Worm (Caenorhabditis elegans) whole organism, L4 larva: Measurements from ENCODE around the gene Y105C5A.15.
"Not testable (repeated sequence)": the region's sequence is repeated elsewhere in the genome, so short reads cannot be mapped to it uniquely, and the experiment has no call there.

Experiments
- Y48G9A.11 ChIP-seq: fragments of 200-800 bp; sonication (Bioruptor generic); IDR thresholded peaks from 2 replicates; pipeline ENCODE4 v1.3.6; 2022; ENCODE audit warnings: missing genetic modification reagents, missing genetic modification characterization, missing compliant biosample characterization
- Y75B8A.6 ChIP-seq: fragments of 200-800 bp; sonication (Bioruptor generic); IDR thresholded peaks from 2 replicates; pipeline ENCODE4 v1.3.6; 2022; ENCODE audit warnings: missing genetic modification reagents, missing genetic modification characterization, missing compliant biosample characterization
- ZK337.2 ChIP-seq: fragments of 200-800 bp; sonication (Bioruptor generic); IDR thresholded peaks from 2 replicates; pipeline ENCODE4 v1.3.6; 2022; ENCODE audit warnings: missing genetic modification reagents, missing genetic modification characterization, missing compliant biosample characterization
- aha-1 ChIP-seq: fragments of 150-350 bp; peaks from one replicate; lab custom pipeline; 2014; ENCODE audit warnings: missing biosample characterization, missing genetic modification characterization
- arid-1 ChIP-seq: fragments of 200-800 bp; sonication (Bioruptor generic); conservative IDR thresholded peaks from 2 replicates; pipeline ENCODE4 v1.3.6; 2022; ENCODE audit warnings: missing genetic modification reagents, missing genetic modification characterization, missing compliant biosample characterization
- ceh-44 ChIP-seq: fragments of 200-800 bp; sonication (Bioruptor generic); IDR thresholded peaks from 2 replicates; pipeline ENCODE4 v1.3.6; 2022; ENCODE audit warnings: missing genetic modification reagents, missing genetic modification characterization, missing compliant biosample characterization
- ctbp-1 ChIP-seq: fragments of 200-800 bp; sonication (Bioruptor generic); IDR thresholded peaks from 2 replicates; pipeline ENCODE4 v1.3.6; 2022; ENCODE audit warnings: missing genetic modification reagents, missing genetic modification characterization, missing compliant biosample characterization
- hlh-11 ChIP-seq: fragments of 200-800 bp; sonication (Bioruptor generic); optimal IDR thresholded peaks from 2 replicates; lab custom pipeline; 2018; ENCODE audit warnings: mild to moderate bottlenecking, missing genetic modification characterization, missing compliant biosample characterization
- hmg-1.1 ChIP-seq: fragments of 200-800 bp; sonication (Bioruptor generic); IDR thresholded peaks from 2 replicates; pipeline ENCODE4 v1.3.6; 2022; ENCODE audit warnings: missing genetic modification reagents, missing genetic modification characterization, missing compliant biosample characterization
- lin-38 ChIP-seq: fragments of 200-800 bp; sonication (Bioruptor generic); IDR thresholded peaks from 2 replicates; pipeline ENCODE4 v1.3.6; 2022; ENCODE audit warnings: missing genetic modification reagents, missing genetic modification characterization, missing compliant biosample characterization
- madf-5 ChIP-seq, 2 experiments: fragments of 200-800 bp; sonication (Bioruptor generic); IDR thresholded peaks; 2 replicates each; pipeline ENCODE4 v1.3.6; 2022; ENCODE audit warnings: missing compliant biosample characterization in 2 of 2, missing genetic modification characterization in 2 of 2
- madf-9 ChIP-seq: fragments of 200-800 bp; sonication (Bioruptor generic); conservative IDR thresholded peaks from 2 replicates; pipeline ENCODE4 v1.3.6; 2022; ENCODE audit warnings: missing genetic modification reagents, missing genetic modification characterization, missing compliant biosample characterization
- mdt-29 ChIP-seq: fragments of 200-800 bp; sonication (Bioruptor generic); IDR thresholded peaks from 2 replicates; pipeline ENCODE4 v1.3.6; 2022; ENCODE audit warnings: missing genetic modification reagents, missing genetic modification characterization, missing compliant biosample characterization
- mes-2 ChIP-seq: sonication (generic microtip); optimal IDR thresholded peaks from 2 replicates; lab custom pipeline; 2016; ENCODE audit warnings: missing genotype, mild to moderate bottlenecking, missing genetic modification characterization, missing compliant biosample characterization; ENCODE audit not compliant: poor library complexity, severe bottlenecking
- nhr-102 ChIP-seq: sonication (generic microtip); optimal IDR thresholded peaks from 2 replicates; lab custom pipeline; 2016; ENCODE audit warnings: mild to moderate bottlenecking, missing genetic modification characterization, moderate library complexity, missing compliant biosample characterization
- pha-4 ChIP-seq, 2 experiments: fragments of 150-350 bp in 1 of 2; fragments of 200-800 bp in 1 of 2; sonication (Bioruptor generic) in 1 of 2; IDR thresholded peaks in 1 of 2; optimal IDR thresholded peaks in 1 of 2; 2 replicates each; pipeline versions ENCODE4 v1.3.6 to Lab custom; 2014 to 2022; ENCODE audit warnings: missing genetic modification characterization in 2 of 2, missing genetic modification reagents in 2 of 2, missing biosample characterization in 1 of 2, missing compliant biosample characterization in 1 of 2
- set-16 ChIP-seq: fragments of 200-800 bp; sonication (Bioruptor generic); IDR thresholded peaks from 2 replicates; pipeline ENCODE4 v1.3.6; 2022; ENCODE audit warnings: missing genetic modification reagents, missing genetic modification characterization, missing compliant biosample characterization
- snpc-1.2 ChIP-seq: fragments of 200-800 bp; sonication (Bioruptor generic); IDR thresholded peaks from 2 replicates; pipeline ENCODE4 v1.3.6; 2022; ENCODE audit warnings: missing genetic modification reagents, missing genetic modification characterization, missing compliant biosample characterization
- unc-62 ChIP-seq, 3 experiments: fragments of 150-350 bp in 1 of 3; sonication (generic microtip); optimal IDR thresholded peaks in 2 of 3; peaks in 1 of 3; 1 replicate in 1 of 3; 2 replicates in 2 of 3; lab custom pipeline; 2014 to 2017; ENCODE audit warnings: missing biosample characterization in 3 of 3, missing genetic modification characterization in 3 of 3, missing genetic modification reagents in 3 of 3, missing genotype in 1 of 3
- vab-7 ChIP-seq: fragments of 200-800 bp; sonication (Bioruptor generic); IDR thresholded peaks from 2 replicates; pipeline ENCODE4 v1.3.6; 2022; ENCODE audit warnings: missing genetic modification reagents, missing genetic modification characterization, missing compliant biosample characterization
- zfp-3 ChIP-seq: fragments of 200-800 bp; sonication (Bioruptor generic); conservative IDR thresholded peaks from 2 replicates; pipeline ENCODE4 v1.3.6; 2022; ENCODE audit warnings: missing genetic modification reagents, missing genetic modification characterization, missing compliant biosample characterization

Y105C5A.15 gene

DNA sequence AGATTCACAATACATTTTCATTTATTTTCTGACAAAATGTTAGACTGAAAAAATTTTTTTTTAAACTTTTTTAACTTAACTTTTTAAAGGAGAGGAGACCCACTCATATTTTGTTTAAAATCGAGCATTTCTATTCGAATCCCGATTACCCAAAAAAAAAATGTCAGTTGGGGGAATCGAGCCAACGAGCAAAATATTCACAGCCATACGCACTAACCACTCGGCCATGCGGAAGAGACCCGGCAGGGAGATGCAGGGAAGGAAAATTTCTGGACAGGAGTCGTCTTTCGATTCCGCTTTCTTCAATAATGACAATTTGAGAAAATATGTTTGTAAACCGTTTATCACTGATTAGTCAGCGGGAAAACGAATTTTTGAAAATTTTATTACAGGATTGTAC, 40.6 kb downstream of the Y105C5A.15 start:
- TF ChIP-seq madf-5 (GFP tag; IDR thresholded peaks at IDR 0.05; lab: Robert Waterston, UW) (0 out of 4 replicates have a peak, but pooled peaks of 1 of the 2 experiments have one; percentile 14), arid-1 (peak; percentile 47; the same call in 1 of the 2 replicates), mdt-29 (GFP tag; lab: Robert Waterston, UW) (peak; percentile 63; the same call in 1 of the 2 replicates), vab-7 (GFP tag; lab: Robert Waterston, UW) (peak; percentile 48; the same call in 1 of the 2 replicates), lin-38 (GFP tag; lab: Robert Waterston, UW) (peak; percentile 58), ctbp-1 (GFP tag; lab: Robert Waterston, UW) (peak; percentile 33; the same call in 1 of the 2 replicates), snpc-1.2 (GFP tag; lab: Robert Waterston, UW) (peak; percentile 98), ceh-44 (peak; percentile 52; the same call in 1 of the 2 replicates), ZK337.2 (0 out of 2 replicates have a peak, but pooled peaks have one; percentile 18), zfp-3 (peak; percentile 45; the same call in 1 of the 2 replicates), hmg-1.1 (GFP tag; lab: Robert Waterston, UW) (peak; percentile 53; the same call in 1 of the 2 replicates), pha-4 (GFP tag; IDR thresholded peaks at IDR 0.05; lab: Robert Waterston, UW) (peak; percentile 43; the same call in 1 of the 2 replicates), Y48G9A.11 (GFP tag; lab: Robert Waterston, UW) (0 out of 2 replicates have a peak, but pooled peaks have one; percentile 19)
- TF ChIP-seq pha-4 (tag; optimal IDR thresholded peaks at IDR 0.05; lab: Kevin White, UChicago): not testable (repeated sequence)

DNA sequence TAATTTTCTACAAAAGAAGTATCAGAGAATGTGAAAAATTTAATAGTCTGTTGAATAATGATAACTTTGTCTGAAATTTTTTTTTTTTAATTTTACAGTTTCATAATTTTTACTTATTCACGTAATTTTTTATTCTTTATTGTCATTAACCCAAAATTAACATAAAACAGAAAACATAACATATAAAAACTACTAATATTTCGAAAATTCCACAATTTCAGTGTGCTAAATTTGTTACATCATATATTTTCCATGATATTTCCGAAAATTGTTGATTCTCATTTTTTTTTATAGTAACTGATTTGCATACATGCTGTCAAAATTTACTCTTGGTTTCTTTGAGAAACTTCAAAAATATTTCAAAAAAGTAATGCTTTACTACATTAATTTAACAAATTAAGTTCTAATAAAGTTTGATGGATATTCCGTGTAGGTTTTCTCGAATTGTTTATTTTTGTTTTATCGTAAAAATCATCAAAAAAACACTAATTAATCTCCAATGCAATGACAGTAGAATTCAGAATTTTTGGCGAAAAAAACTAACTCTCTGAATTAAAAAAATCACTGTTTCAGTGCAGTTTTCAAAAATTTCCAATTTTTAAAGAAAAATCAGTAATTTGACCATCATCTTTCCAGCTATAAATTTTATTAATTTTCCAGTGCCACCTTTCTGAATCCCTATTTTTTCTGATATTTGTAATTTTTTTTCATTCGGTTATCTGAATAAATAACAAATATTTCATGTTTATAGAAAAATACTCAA, 61.2 kb downstream of the Y105C5A.15 start:
- TF ChIP-seq hlh-11 (tag; lab: Kevin White, UChicago): no peak
- TF ChIP-seq Y75B8A.6: no peak
- TF ChIP-seq unc-62 (GFP tag; optimal IDR thresholded peaks at IDR 0.05 in 1 of 2; lab: Kevin White, UChicago): peak in 1 of 2 experiments; percentile 96
- no peak for TF ChIP-seq unc-62 (tag; optimal IDR thresholded peaks at IDR 0.05; lab: Kevin White, UChicago)
- peak; percentile 23 for TF ChIP-seq aha-1 (tag; lab: Kevin White, UChicago)

DNA sequence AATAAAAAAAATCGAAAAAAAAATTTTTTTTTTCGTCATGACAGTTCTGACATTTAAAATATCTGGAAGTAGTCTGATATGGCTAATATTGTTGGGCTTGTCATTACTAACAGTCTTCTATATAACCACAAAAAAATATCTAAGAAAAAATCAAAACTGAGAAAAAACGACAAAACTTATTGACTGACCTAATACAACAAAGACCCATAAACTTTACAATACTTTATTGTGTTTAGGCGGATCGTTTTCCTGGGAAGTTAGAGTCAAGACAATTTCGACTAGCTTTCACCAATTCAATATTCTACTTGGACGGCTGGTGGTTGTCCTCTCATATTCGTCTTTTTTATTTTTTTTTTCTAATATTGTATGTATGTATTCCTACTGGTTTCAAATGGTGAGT, 63.1 kb downstream of the Y105C5A.15 start, which contains the start of gene Y105C5A.1285:
TSS of gene Y105C5A.1285 (plus strand) at position 301 of the 400 bp plus-strand sequence.
- TF ChIP-seq mes-2 (tag; lab: Kevin White, UChicago); madf-9 (GFP tag; lab: Robert Waterston, UW); nhr-102 (tag; lab: Kevin White, UChicago): not testable (repeated sequence)
- TF ChIP-seq, all 104 proteins: peak for 0; not testable (repeated sequence) for 104

DNA sequence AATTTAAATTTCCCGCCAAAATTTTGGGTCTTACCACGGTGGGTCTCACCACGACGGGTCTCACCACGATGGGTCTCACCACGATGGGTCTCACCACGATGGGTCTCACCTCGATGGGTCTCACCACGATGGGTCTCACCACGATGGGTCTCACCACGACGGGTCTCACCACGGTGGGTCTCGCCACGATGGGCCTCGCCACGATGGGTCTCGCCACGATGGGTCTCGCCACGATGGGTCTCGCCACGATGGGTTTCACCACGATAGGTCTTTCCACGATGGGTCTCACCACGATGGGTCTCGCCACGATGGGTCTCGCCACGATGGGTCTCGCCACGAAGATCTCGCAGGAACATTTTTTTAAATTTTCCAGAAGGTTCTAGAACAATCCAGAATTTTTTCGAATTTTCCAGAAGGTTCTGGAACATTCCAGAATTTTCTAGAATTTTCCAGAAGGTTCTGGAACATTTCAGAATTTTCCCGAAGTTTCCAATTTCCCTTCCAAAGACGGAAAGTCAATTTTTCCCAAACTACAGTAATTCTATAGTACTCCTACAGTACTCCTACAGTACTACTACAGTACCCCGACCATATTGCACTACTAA, 77.3 kb downstream of the Y105C5A.15 start:
- TF ChIP-seq mdt-29 (GFP tag; lab: Robert Waterston, UW) (0 out of 2 replicates have a peak, but pooled peaks have one; percentile 18), snpc-1.2 (GFP tag; lab: Robert Waterston, UW) (0 out of 2 replicates have a peak, but pooled peaks have one; percentile 46), set-16 (peak; percentile 90)

- TF ChIP-seq lin-38 (GFP tag; lab: Robert Waterston, UW): 0 out of 2 replicates have a peak, but pooled peaks have one; percentile 7
- TF ChIP-seq snpc-1.2 (GFP tag; lab: Robert Waterston, UW): peak; percentile 82
Measured at ce11 chrIV:15767790-15768189, 78.8 kb downstream of the Y105C5A.15 start.
